Worm (Caenorhabditis elegans) whole organism, L2 larva: Measurements from ENCODE around the gene F17C8.9.

Experiments
- C34F6.9 ChIP-seq: fragments of 150-350 bp; optimal IDR thresholded peaks from 2 replicates; lab custom pipeline; 2014; ENCODE audit warnings: missing biosample characterization, missing genetic modification characterization
- F13H6.1 ChIP-seq: sonication (generic microtip); optimal IDR thresholded peaks from 2 replicates; lab custom pipeline; 2016; ENCODE audit warnings: missing genetic modification characterization, missing compliant biosample characterization
- R02D3.7 ChIP-seq: fragments of 150-350 bp; optimal IDR thresholded peaks from 2 replicates; lab custom pipeline; 2014; ENCODE audit warnings: missing biosample characterization, missing genetic modification characterization
- Y55F3AM.14 ChIP-seq: fragments of 200-800 bp; sonication (Bioruptor generic); optimal IDR thresholded peaks from 2 replicates; lab custom pipeline; 2018; ENCODE audit warnings: mild to moderate bottlenecking, missing genetic modification characterization, missing compliant biosample characterization
- ZK546.5 ChIP-seq: sonication (generic microtip); optimal IDR thresholded peaks from 2 replicates; lab custom pipeline; 2017; ENCODE audit warnings: missing biosample characterization, missing genetic modification characterization
- alr-1 ChIP-seq: fragments of 150-350 bp; optimal IDR thresholded peaks from 2 replicates; lab custom pipeline; 2014; ENCODE audit warnings: missing biosample characterization, missing genetic modification characterization
- aly-2 ChIP-seq: fragments of 150-350 bp; optimal IDR thresholded peaks from 2 replicates; lab custom pipeline; 2014; ENCODE audit warnings: missing biosample characterization, missing genetic modification characterization
- ama-1 ChIP-seq: fragments of 150-350 bp; optimal IDR thresholded peaks from 2 replicates; lab custom pipeline; 2018; ENCODE audit warnings: inconsistent platforms
- blmp-1 ChIP-seq: sonication (generic microtip); optimal IDR thresholded peaks from 2 replicates; lab custom pipeline; 2017; ENCODE audit warnings: missing genetic modification characterization, mild to moderate bottlenecking, missing compliant biosample characterization, antibody characterized with exemption, moderate library complexity; ENCODE audit not compliant: insufficient read depth
- ceh-16 ChIP-seq: fragments of 150-350 bp; optimal IDR thresholded peaks from 2 replicates; lab custom pipeline; 2014; ENCODE audit warnings: missing biosample characterization, missing genetic modification characterization
- ceh-82 ChIP-seq: fragments of 150-350 bp; optimal IDR thresholded peaks from 2 replicates; lab custom pipeline; 2014; ENCODE audit warnings: missing biosample characterization, missing genetic modification characterization
- crh-2 ChIP-seq: sonication (generic microtip); optimal IDR thresholded peaks from 2 replicates; lab custom pipeline; 2017; ENCODE audit warnings: missing biosample characterization, missing genetic modification characterization
- dmd-4 ChIP-seq: sonication (generic microtip); optimal IDR thresholded peaks from 2 replicates; lab custom pipeline; 2017; ENCODE audit warnings: missing biosample characterization, missing genetic modification characterization
- egl-27 ChIP-seq: sonication (generic microtip); optimal IDR thresholded peaks from 3 replicates; lab custom pipeline; 2017; ENCODE audit warnings: missing biosample characterization, missing genetic modification reagents, missing genetic modification characterization
- elt-1 ChIP-seq: fragments of 150-350 bp; optimal IDR thresholded peaks from 2 replicates; lab custom pipeline; 2014; ENCODE audit warnings: missing biosample characterization, missing genetic modification characterization
- elt-3 ChIP-seq: sonication (generic microtip); optimal IDR thresholded peaks from 2 replicates; lab custom pipeline; 2017; ENCODE audit warnings: missing biosample characterization, missing genetic modification characterization
- fos-1 ChIP-seq: fragments of 150-350 bp; optimal IDR thresholded peaks from 2 replicates; lab custom pipeline; 2014; ENCODE audit warnings: missing biosample characterization, missing genetic modification characterization
- gmeb-1 ChIP-seq: fragments of 150-350 bp; optimal IDR thresholded peaks from 2 replicates; lab custom pipeline; 2014; ENCODE audit warnings: missing biosample characterization, missing genetic modification characterization
- lin-11 ChIP-seq: fragments of 150-350 bp; sonication (generic microtip); optimal IDR thresholded peaks from 2 replicates; lab custom pipeline; 2014; ENCODE audit warnings: missing biosample characterization, missing genetic modification characterization, inconsistent platforms, mixed read lengths
- lin-13 ChIP-seq: fragments of 150-350 bp; optimal IDR thresholded peaks from 2 replicates; lab custom pipeline; 2014; ENCODE audit warnings: missing biosample characterization, missing genetic modification reagents, missing genetic modification characterization
- lin-39 ChIP-seq: fragments of 150-350 bp; optimal IDR thresholded peaks from 2 replicates; lab custom pipeline; 2014; ENCODE audit warnings: missing biosample characterization, missing genetic modification reagents, missing genetic modification characterization
- lsy-2 ChIP-seq, 2 experiments: fragments of 150-350 bp in 1 of 2; sonication (generic microtip) in 1 of 2; optimal IDR thresholded peaks; 2 replicates each; lab custom pipeline; 2014 to 2017; ENCODE audit warnings: missing biosample characterization in 2 of 2, missing genetic modification characterization in 2 of 2
- mab-5 ChIP-seq: fragments of 150-350 bp; optimal IDR thresholded peaks from 2 replicates; lab custom pipeline; 2014; ENCODE audit warnings: missing biosample characterization, missing genetic modification characterization
- mbf-1 ChIP-seq: sonication (generic microtip); optimal IDR thresholded peaks from 2 replicates; lab custom pipeline; 2017; ENCODE audit warnings: missing biosample characterization, missing genetic modification characterization
- mdl-1 ChIP-seq, 2 experiments: fragments of 150-350 bp in 1 of 2; sonication (generic microtip) in 1 of 2; optimal IDR thresholded peaks; 2 replicates each; lab custom pipeline; 2017; ENCODE audit warnings: missing biosample characterization in 2 of 2, missing genetic modification characterization in 2 of 2
- nhr-10 ChIP-seq: sonication (generic microtip); optimal IDR thresholded peaks from 2 replicates; lab custom pipeline; 2017; ENCODE audit warnings: missing biosample characterization, missing genetic modification characterization
- nhr-11 ChIP-seq: fragments of 150-350 bp; optimal IDR thresholded peaks from 2 replicates; lab custom pipeline; 2014; ENCODE audit warnings: missing biosample characterization, missing genetic modification characterization
- nhr-12 ChIP-seq: fragments of 150-350 bp; optimal IDR thresholded peaks from 2 replicates; lab custom pipeline; 2014; ENCODE audit warnings: missing biosample characterization, missing genetic modification characterization
- nhr-129 ChIP-seq: fragments of 150-350 bp; optimal IDR thresholded peaks from 2 replicates; lab custom pipeline; 2014; ENCODE audit warnings: missing biosample characterization, missing genetic modification characterization
- nhr-21 ChIP-seq: fragments of 150-350 bp; optimal IDR thresholded peaks from 2 replicates; lab custom pipeline; 2014; ENCODE audit warnings: missing biosample characterization, missing genetic modification characterization
- nhr-23 ChIP-seq: fragments of 150-350 bp; optimal IDR thresholded peaks from 2 replicates; lab custom pipeline; 2014; ENCODE audit warnings: missing biosample characterization, missing genetic modification reagents, missing genetic modification characterization
- nhr-237 ChIP-seq: fragments of 150-350 bp; optimal IDR thresholded peaks from 2 replicates; lab custom pipeline; 2014; ENCODE audit warnings: missing biosample characterization, missing genetic modification characterization
- nhr-25 ChIP-seq: fragments of 150-350 bp; sonication (generic microtip); optimal IDR thresholded peaks from 3 replicates; lab custom pipeline; 2014; ENCODE audit warnings: missing biosample characterization, missing genetic modification characterization
- nhr-6 ChIP-seq: fragments of 150-350 bp; optimal IDR thresholded peaks from 2 replicates; lab custom pipeline; 2014; ENCODE audit warnings: missing biosample characterization, missing genetic modification characterization
- nhr-77 ChIP-seq: fragments of 150-350 bp; optimal IDR thresholded peaks from 2 replicates; lab custom pipeline; 2014; ENCODE audit warnings: missing biosample characterization, missing genetic modification characterization
- peb-1 ChIP-seq: fragments of 150-350 bp; optimal IDR thresholded peaks from 2 replicates; lab custom pipeline; 2014; ENCODE audit warnings: missing biosample characterization, missing genetic modification characterization
- sem-4 ChIP-seq: fragments of 150-350 bp; optimal IDR thresholded peaks from 2 replicates; lab custom pipeline; 2014; ENCODE audit warnings: missing biosample characterization, missing genetic modification reagents, missing genetic modification characterization
- skn-1 ChIP-seq: sonication (generic microtip); optimal IDR thresholded peaks from 2 replicates; lab custom pipeline; 2017; ENCODE audit warnings: missing biosample characterization, missing genetic modification characterization
- sma-3 ChIP-seq: sonication (generic microtip); optimal IDR thresholded peaks from 2 replicates; lab custom pipeline; 2016; ENCODE audit warnings: missing genetic modification reagents, missing genetic modification characterization, missing compliant biosample characterization
- sma-9 ChIP-seq, 2 experiments: fragments of 150-350 bp in 1 of 2; sonication (generic microtip) in 1 of 2; optimal IDR thresholded peaks; 2 replicates each; lab custom pipeline; 2014 to 2016; ENCODE audit warnings: missing genetic modification characterization in 2 of 2, mild to moderate bottlenecking in 1 of 2, missing biosample characterization in 1 of 2, missing compliant biosample characterization in 1 of 2, missing genetic modification reagents in 1 of 2, moderate library complexity in 1 of 2
- snpc-4 ChIP-seq: fragments of 150-350 bp; optimal IDR thresholded peaks from 2 replicates; lab custom pipeline; 2014; ENCODE audit warnings: missing biosample characterization, missing genetic modification characterization
- unc-39 ChIP-seq: fragments of 150-350 bp; optimal IDR thresholded peaks from 2 replicates; lab custom pipeline; 2014; ENCODE audit warnings: missing biosample characterization, missing genetic modification characterization
- unc-55 ChIP-seq: fragments of 150-350 bp; sonication (generic microtip); optimal IDR thresholded peaks from 3 replicates; lab custom pipeline; 2014; ENCODE audit warnings: missing biosample characterization, missing genetic modification reagents, missing genetic modification characterization
- unc-62 ChIP-seq: fragments of 150-350 bp; optimal IDR thresholded peaks from 2 replicates; lab custom pipeline; 2014; ENCODE audit warnings: missing biosample characterization, missing genetic modification reagents, missing genetic modification characterization
- zag-1 ChIP-seq: fragments of 150-350 bp; optimal IDR thresholded peaks from 2 replicates; lab custom pipeline; 2014; ENCODE audit warnings: missing biosample characterization, missing genetic modification characterization
- ztf-1 ChIP-seq: fragments of 200-800 bp; sonication (Bioruptor generic); conservative IDR thresholded peaks from 2 replicates; pipeline ENCODE4 v1.3.6; 2022; ENCODE audit warnings: missing genetic modification characterization, missing compliant biosample characterization
- ztf-11 ChIP-seq: sonication (generic microtip); optimal IDR thresholded peaks from 2 replicates; lab custom pipeline; 2017; ENCODE audit warnings: missing biosample characterization, missing genetic modification characterization
- ztf-4 ChIP-seq: fragments of 150-350 bp; optimal IDR thresholded peaks from 2 replicates; lab custom pipeline; 2014; ENCODE audit warnings: missing biosample characterization, missing genetic modification characterization

Gene F17C8.9

ce11 chrIII:4720620-4721227, 13.4 kb upstream of the F17C8.9 start, which contains the start of gene emb-5 (continued):
- peak; percentile 9 for TF ChIP-seq egl-27 (tag; lab: Kevin White, UChicago)
- no peak for TF ChIP-seq dmd-4 (tag; lab: Kevin White, UChicago)
- TF ChIP-seq ztf-4 (tag; lab: Kevin White, UChicago), result no peak
- no peak for TF ChIP-seq ZK546.5
- no peak for TF ChIP-seq nhr-10
- no peak for TF ChIP-seq nhr-25 (tag; lab: Kevin White, UChicago)
- TF ChIP-seq lin-13 (GFP tag; lab: Kevin White, UChicago), result no peak
- no peak for TF ChIP-seq skn-1 (tag; lab: Kevin White, UChicago)
- TF ChIP-seq F13H6.1 (tag; lab: Kevin White, UChicago), result no peak
- peak; percentile 56 to 81 for TF ChIP-seq lsy-2 (tag; optimal IDR thresholded peaks at IDR 0.05; lab: Kevin White, UChicago)
- peak; percentile 1 for TF ChIP-seq fos-1 (tag; lab: Kevin White, UChicago)
- no peak for TF ChIP-seq nhr-12 (tag; lab: Kevin White, UChicago)
- TF ChIP-seq snpc-4 (tag; lab: Kevin White, UChicago), result no peak
- TF ChIP-seq alr-1, result no peak
- TF ChIP-seq zag-1, result no peak
- no peak for TF ChIP-seq nhr-6 (tag; lab: Kevin White, UChicago)
- peak; percentile 95 for TF ChIP-seq gmeb-1
- peak; percentile 71 for TF ChIP-seq nhr-129 (tag; lab: Kevin White, UChicago)
- TF ChIP-seq nhr-11 (tag; lab: Kevin White, UChicago), result no peak
- TF ChIP-seq nhr-23 (tag; lab: Kevin White, UChicago), result no peak
- no peak for TF ChIP-seq unc-62 (GFP tag; lab: Kevin White, UChicago)
- TF ChIP-seq sma-9 (GFP tag; optimal IDR thresholded peaks at IDR 0.05; lab: Kevin White, UChicago), result peak; percentile 69
- TF ChIP-seq sma-9 (tag; optimal IDR thresholded peaks at IDR 0.05; lab: Kevin White, UChicago), result no peak
- no peak for TF ChIP-seq mdl-1 (tag; optimal IDR thresholded peaks at IDR 0.05; lab: Kevin White, UChicago)

DNA sequence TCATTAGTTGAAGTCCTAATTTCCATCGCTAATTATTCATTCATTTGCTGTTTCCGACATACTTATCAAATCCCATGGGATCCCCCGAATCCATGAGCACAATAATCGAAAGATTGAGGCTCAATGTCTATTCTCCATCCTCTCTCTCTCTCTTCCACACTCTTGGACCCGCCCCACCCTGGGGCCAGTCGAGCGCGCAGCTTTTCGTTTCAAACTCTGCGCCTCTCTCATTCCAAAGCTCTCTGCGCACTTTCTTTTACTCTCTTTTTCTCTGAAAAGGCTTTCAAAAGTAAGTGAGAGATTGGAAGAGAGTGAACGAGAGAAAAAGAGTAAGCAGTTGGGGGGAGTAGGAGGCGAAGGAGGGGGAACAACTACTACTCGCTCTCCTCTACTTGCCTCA, 12.4 kb upstream of the F17C8.9 start, which contains the start of gene acy-1:
Gene acy-1 (plus strand): TSS at position 346 of the 400 bp plus-strand sequence.
- TF ChIP-seq sma-3 (GFP tag; lab: Kevin White, UChicago) (no peak), ztf-1 (no peak), gmeb-1 (peak; percentile 17), ztf-4 (tag; lab: Kevin White, UChicago) (peak; percentile 56), fos-1 (tag; lab: Kevin White, UChicago) (peak; percentile 57), nhr-6 (tag; lab: Kevin White, UChicago) (peak; percentile 45), ama-1 (no peak), mbf-1 (tag; lab: Kevin White, UChicago) (no peak), elt-1 (tag; lab: Kevin White, UChicago) (no peak), egl-27 (tag; lab: Kevin White, UChicago) (peak; percentile 47), nhr-23 (tag; lab: Kevin White, UChicago) (no peak), lsy-2 (tag; optimal IDR thresholded peaks at IDR 0.05; lab: Kevin White, UChicago) (peak; percentile 64 to 87), aly-2 (no peak), elt-3 (no peak), nhr-237 (tag; lab: Kevin White, UChicago) (no peak), mab-5 (tag; lab: Kevin White, UChicago) (peak; percentile 88), blmp-1 (no peak), unc-39 (tag; lab: Kevin White, UChicago) (no peak), lin-13 (GFP tag; lab: Kevin White, UChicago) (peak; percentile 81), nhr-21 (tag; lab: Kevin White, UChicago) (no peak), mdl-1 (tag; optimal IDR thresholded peaks at IDR 0.05; lab: Kevin White, UChicago) (peak in 1 of 2 experiments; percentile 34), nhr-129 (tag; lab: Kevin White, UChicago) (peak; percentile 84), peb-1 (no peak), dmd-4 (tag; lab: Kevin White, UChicago) (no peak), lin-11 (tag; lab: Kevin White, UChicago) (peak; percentile 67), snpc-4 (tag; lab: Kevin White, UChicago) (no peak), F13H6.1 (tag; lab: Kevin White, UChicago) (peak; percentile 89), ceh-16 (no peak), sem-4 (tag; lab: Kevin White, UChicago) (peak; percentile 81), R02D3.7 (tag; lab: Kevin White, UChicago) (no peak), crh-2 (tag; lab: Kevin White, UChicago) (peak; percentile 79), alr-1 (no peak), zag-1 (peak; percentile 77), lin-39 (no peak), nhr-77 (tag; lab: Kevin White, UChicago) (no peak), unc-62 (GFP tag; lab: Kevin White, UChicago) (no peak), skn-1 (tag; lab: Kevin White, UChicago) (no peak), nhr-11 (tag; lab: Kevin White, UChicago) (no peak), nhr-12 (tag; lab: Kevin White, UChicago) (no peak), ztf-11 (no peak), unc-55 (GFP tag; lab: Kevin White, UChicago) (peak; percentile 95), nhr-25 (tag; lab: Kevin White, UChicago) (no peak), ZK546.5 (no peak), C34F6.9 (tag; lab: Kevin White, UChicago) (peak; percentile 95), Y55F3AM.14 (GFP tag; lab: Kevin White, UChicago) (peak; percentile 27), ceh-82 (tag; lab: Kevin White, UChicago) (no peak), nhr-10 (no peak)
